Worm (Caenorhabditis elegans): ENCODE results near the gene F09B9.5.

DNA sequence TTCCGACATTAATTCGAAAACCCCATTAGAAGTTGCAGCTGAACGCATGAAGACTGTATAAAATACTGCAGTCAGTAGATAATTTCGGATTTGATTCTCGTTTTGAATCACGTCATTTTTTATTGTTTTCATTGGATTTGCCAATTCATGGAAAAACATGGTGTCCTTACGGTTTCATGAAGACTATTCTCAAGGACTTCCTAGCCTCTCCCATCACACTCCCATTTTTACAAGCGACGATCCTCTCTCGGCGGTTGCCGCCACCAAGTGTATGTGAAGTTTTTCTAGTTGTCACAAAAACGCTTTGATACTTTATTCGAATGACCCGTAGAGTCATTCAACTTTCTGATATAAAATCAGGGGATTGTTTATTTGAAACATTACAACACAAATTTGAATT is 35.2 kb downstream of the F09B9.5 start:
- TF ChIP-seq pqm-1 (tag; optimal IDR thresholded peaks at IDR 0.05), result no peak
- no peak for TF ChIP-seq elt-4 (tag; optimal IDR thresholded peaks at IDR 0.05)
- TF ChIP-seq ama-1 (optimal IDR thresholded peaks at IDR 0.05), result no peak
- no peak for TF ChIP-seq hlh-30 (tag; optimal IDR thresholded peaks at IDR 0.05; ENCODE audit: insufficient read depth)
- no peak for TF ChIP-seq C38D4.7 (GFP tag; optimal IDR thresholded peaks at IDR 0.05)
- no peak for TF ChIP-seq nhr-11 (tag; optimal IDR thresholded peaks at IDR 0.05)
- TF ChIP-seq eyg-1 (tag; optimal IDR thresholded peaks at IDR 0.05), result no peak
- TF ChIP-seq tbx-7 (tag; optimal IDR thresholded peaks at IDR 0.05), result no peak
- TF ChIP-seq ceh-18 (tag; optimal IDR thresholded peaks at IDR 0.05), result no peak
